Fruit fly (Drosophila melanogaster) Kc167 (cell line): ENCODE measurements around the gene CG15169.

Experiments
- Myc ChIP-seq: fragments of >200 bp; optimal IDR thresholded peaks from 2 replicates; lab custom pipeline; 2017; ENCODE audit warnings: missing external identifiers
- Sin3A ChIP-seq: fragments of >200 bp; optimal IDR thresholded peaks from 2 replicates; lab custom pipeline; 2018; ENCODE audit warnings: missing external identifiers
- h ChIP-seq: fragments of >200 bp; optimal IDR thresholded peaks from 3 replicates; lab custom pipeline; 2018; ENCODE audit warnings: missing external identifiers
- insv ChIP-seq: fragments of >200 bp; optimal IDR thresholded peaks from 3 replicates; lab custom pipeline; 2018; ENCODE audit warnings: missing external identifiers
- psq ChIP-seq: fragments of >200 bp; optimal IDR thresholded peaks from 2 replicates; lab custom pipeline; 2017; ENCODE audit warnings: missing external identifiers
- ttk ChIP-seq: sonication (Bioruptor generic); optimal IDR thresholded peaks from 2 replicates; lab custom pipeline; 2017; ENCODE audit warnings: missing external identifiers

Gene CG15169

DNA sequence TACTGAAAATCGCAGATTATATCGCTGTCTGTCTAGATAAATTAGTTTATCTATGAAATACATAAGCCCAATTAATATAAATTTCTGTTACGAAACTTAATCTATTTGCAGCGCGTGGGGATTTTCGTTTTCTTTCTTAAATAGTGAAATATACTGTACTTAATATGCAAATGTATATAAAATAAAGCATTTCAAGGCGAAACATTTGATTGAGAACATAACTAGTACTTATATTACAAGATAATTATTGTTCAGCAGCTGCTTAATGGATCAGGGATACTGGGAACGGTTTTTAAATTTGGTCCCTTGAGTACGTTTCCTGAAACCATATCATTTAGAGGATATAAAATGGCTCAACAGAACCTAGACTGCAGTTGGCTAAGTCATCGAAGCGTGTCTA, 1.4 kb downstream of the CG15169 start, which contains the start of gene CG46465:
CG46465 (plus strand) TSS at position 301 of the 400 bp plus-strand sequence.
- TF ChIP-seq Myc (lab: Kevin White, UChicago) (no peak), h (lab: Kevin White, UChicago) (no peak), insv (no peak)

DNA sequence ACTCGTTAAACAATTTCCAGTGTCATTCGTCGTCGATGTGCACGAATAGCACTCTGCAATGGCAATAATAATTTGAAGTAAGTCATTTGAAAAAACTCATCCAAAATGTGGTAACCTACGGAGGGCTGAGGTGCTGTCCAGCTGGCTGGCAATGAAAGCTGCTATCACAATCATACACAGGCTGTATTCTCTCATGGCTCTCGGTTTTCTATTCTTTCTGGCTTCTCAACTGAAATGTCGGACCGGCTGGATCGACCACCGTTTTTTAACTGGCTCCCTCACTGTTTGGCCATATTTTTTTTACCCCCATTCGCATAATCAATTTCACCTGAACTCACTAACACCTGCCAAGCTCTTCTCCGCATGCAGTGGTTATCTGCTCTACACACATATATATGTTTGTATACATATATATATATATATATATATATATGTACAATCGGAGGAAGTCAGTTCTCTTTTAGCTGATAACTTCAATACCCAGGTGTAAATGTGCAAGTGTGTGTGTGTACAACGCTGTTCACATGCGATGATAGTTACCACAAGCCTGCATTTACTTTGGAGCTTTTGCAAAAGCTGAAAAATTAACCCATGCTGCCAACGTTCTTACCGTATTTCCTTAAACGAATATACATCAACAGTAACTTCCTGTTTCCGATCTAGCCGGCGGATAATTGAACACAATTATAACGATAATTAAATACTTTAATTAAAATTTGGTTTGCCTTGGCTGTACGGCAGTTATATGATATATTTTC, 5.0 kb downstream of the CG15169 start, which contains the start of gene CG10650:
CG10650 (minus strand) TSS at position 275 of the 758 bp plus-strand sequence.
- TF ChIP-seq insv (no peak), psq (lab: Kevin White, UChicago) (no peak), h (lab: Kevin White, UChicago) (no peak), Sin3A (no peak), ttk (no peak), Myc (lab: Kevin White, UChicago) (no peak)

DNA sequence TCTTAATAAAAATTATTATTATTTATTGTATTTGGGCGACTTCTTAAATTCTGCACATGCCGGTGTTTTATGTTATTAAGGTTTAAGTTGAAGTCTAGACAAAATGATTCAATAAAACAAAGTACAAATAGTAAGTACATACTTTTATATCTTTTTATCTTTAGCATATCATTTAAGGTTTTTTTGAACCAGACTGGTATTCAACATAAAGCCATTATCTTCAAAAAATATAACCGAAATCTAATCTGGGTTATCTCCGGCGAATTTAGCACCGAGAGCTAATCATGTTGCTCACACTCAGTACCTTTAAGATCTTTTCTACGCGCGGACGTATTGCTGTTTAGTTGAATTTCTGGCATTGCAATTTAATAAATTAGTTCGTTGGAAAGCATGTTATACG, 6.3 kb downstream of the CG15169 start, which contains the start of gene CG31792:
CG31792 (plus strand) TSS at position 301 of the 400 bp plus-strand sequence.
- no peak for TF ChIP-seq insv
- no peak for TF ChIP-seq ttk
- no peak for TF ChIP-seq h (lab: Kevin White, UChicago)
- TF ChIP-seq Myc (lab: Kevin White, UChicago) = no peak
- TF ChIP-seq psq (lab: Kevin White, UChicago) = no peak
- no peak for TF ChIP-seq Sin3A

DNA sequence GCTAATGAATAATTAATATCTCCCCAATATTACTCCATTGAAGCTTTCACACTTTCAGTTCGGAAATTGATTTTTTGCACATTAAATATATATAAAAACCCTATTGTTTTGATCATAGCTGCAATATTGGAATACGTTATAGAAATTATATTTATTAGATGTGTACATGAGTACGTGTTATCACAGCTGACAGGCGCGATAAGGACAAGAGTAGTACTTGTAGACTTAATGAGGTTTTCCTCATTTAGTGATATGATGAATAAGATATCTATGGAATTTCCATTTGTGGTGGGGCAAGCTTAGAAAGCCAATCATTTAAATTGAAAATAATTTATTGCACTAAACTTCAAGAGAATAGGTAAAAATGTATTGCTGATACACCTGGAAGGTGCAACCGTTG, 11.6 kb downstream of the CG15169 start:
- no peak for TF ChIP-seq ttk
- no peak for TF ChIP-seq psq (lab: Kevin White, UChicago)
- no peak for TF ChIP-seq Myc (lab: Kevin White, UChicago)
- no peak for TF ChIP-seq Sin3A
- TF ChIP-seq h (lab: Kevin White, UChicago) = no peak
- TF ChIP-seq insv = no peak

DNA sequence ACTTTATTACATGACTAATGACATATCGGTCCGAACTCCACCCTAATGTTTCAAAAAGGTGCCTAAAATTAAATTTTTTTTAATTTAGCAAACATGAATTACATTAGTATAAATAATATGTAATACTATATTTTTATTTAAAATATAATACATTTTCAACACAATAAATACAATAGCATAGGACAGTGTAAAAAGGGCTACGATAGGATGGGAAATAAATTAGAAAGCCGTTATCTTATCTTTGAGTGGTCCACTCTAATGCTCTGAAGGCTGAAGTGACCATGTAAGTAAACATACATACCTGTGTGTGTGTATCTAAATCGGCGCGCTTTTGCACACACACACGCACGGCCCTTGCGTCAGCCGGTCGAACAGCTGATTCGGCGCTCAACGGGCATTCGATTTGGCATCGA, 12.1 kb downstream of the CG15169 start, which contains the start of gene CG31793:
CG31793 (plus strand) TSS at position 409 of the 413 bp plus-strand sequence.
- TF ChIP-seq Sin3A (no peak), psq (lab: Kevin White, UChicago) (no peak), insv (no peak), ttk (no peak), Myc (lab: Kevin White, UChicago) (no peak), h (lab: Kevin White, UChicago) (no peak)

DNA sequence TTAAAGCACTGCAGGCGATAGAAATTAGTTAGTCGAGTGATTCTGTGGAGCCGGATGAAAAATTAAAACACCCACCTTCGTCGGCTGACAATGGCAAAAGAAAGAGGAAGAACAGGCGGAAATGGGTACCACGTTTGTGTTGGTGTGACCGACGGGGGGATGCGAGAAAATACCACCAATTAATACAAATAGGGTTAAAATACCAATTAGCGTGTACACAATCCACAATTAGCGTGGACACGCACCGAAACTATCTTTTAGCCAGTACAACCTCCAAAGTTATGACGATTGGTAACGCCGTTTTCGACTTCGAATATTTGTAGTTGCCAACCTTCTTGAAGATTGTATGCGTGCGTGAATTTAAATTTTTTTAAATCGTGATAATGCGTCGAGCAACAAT, 18.3 kb downstream of the CG15169 start, which contains the start of gene RpL30:
RpL30 (minus strand) TSS at position 177 of the 400 bp plus-strand sequence.
- TF ChIP-seq Myc (lab: Kevin White, UChicago) = no peak
- TF ChIP-seq psq (lab: Kevin White, UChicago) = no peak
- no peak for TF ChIP-seq Sin3A
- TF ChIP-seq insv = no peak
- no peak for TF ChIP-seq h (lab: Kevin White, UChicago)
- TF ChIP-seq ttk = no peak

DNA sequence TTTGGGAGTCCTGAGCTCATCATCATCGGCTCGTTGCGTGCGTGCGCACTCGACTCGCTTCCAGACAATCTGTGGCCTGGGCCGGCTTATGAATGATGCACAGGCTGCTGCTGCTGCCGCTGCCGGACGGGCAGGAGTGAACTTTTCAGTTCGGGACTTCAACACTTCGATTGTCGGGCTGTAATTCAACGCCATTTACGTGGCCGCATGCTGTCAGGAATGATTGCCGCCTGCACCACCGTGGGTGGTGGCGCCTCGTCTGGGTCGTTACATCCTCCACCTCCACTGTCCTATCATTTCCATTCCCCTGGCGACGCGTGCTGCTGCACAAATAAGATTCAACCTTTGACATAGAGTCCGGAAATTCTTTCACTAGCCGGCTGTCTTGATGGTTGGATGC, 19.2 kb downstream of the CG15169 start:
- no peak for TF ChIP-seq psq (lab: Kevin White, UChicago)
- TF ChIP-seq ttk = no peak
- no peak for TF ChIP-seq insv
- no peak for TF ChIP-seq h (lab: Kevin White, UChicago)
- no peak for TF ChIP-seq Myc (lab: Kevin White, UChicago)
- TF ChIP-seq Sin3A = no peak

DNA sequence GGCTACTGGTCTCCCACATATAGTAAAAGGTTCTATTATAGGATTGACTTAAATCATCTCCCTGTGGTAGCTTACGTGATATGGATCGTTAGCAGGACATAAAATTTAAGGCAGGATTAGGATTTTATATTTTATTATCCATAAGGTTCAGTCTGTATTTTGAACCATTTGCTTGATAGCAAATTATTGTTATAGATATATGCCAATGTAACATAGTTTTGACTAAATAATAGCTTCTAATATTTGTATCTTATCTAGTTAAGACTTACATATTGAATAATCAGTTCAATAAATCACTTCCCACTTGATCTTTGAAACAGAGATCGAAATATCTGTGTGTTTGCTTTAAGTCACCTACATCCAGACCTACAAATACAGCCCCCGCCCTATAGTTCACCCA, 19.7 kb downstream of the CG15169 start, which contains the start of gene robl37BC:
robl37BC (plus strand) TSS at position 301 of the 400 bp plus-strand sequence.
- TF ChIP-seq Sin3A (no peak), Myc (lab: Kevin White, UChicago) (no peak), psq (lab: Kevin White, UChicago) (no peak), h (lab: Kevin White, UChicago) (no peak), insv (no peak), ttk (no peak)

DNA sequence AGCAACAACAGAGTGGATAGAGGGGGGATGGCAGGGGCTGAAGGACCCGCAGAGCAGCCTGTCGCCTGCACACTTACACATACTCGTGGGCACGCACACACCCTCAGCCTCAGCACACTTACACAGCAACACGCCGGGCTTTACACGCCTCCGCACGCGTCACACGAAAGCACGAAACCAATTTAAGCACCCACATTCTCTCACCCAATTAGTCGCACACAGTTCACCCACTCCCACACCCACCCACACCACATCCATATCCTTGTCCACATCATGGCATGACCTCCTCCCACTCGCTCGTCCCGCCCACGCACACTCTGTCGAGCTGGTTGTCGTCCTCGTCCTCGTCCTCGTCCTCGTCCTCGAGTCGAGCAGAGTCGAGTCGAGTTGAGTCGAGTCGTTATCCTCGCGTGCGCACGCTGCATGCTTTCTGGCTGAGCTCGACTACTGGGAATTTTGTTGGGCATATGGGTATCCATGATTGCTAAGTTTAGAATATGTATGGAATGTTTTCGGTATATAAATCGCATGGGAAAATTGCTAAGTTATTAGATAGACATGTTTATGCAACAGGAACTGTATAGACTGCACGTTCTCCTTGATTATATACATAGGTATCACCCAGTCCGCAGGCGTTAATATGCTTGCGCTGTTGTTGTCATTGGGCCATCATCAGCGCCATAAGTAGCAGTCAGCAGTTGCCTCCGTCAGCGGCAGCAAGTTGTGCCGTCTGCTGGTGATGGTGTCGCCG, 21.2 kb downstream of the CG15169 start:
- TF ChIP-seq Sin3A = no peak
- no peak for TF ChIP-seq Myc (lab: Kevin White, UChicago)
- no peak for TF ChIP-seq insv
- TF ChIP-seq ttk = no peak
- no peak for TF ChIP-seq psq (lab: Kevin White, UChicago)
- no peak for TF ChIP-seq h (lab: Kevin White, UChicago)

DNA sequence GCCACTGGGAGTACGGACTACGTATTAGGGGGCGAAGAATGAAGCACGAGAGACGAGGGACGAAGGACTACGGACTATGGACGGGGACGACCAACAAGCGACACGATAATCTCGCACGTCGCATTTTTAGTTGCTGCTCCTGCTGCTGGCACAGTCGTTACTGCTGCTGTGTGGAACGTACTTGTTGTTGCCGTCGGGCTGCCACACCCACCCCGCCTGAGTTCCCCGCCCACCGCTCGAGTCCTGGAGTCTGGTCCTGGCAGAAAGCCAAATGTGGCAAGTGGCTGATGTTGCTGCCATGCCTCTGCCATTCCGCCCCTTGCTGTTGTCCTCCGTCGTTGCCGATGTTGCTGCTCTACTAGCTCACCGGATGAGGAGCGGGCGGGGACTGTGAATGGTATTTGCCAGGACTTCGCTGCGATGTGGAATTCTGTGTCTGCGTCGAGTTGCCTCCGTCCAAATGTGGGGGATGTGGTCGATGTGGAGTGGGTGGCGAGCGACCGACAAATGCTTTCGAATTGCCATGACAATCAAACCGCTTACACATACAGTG, 22.0 kb downstream of the CG15169 start:
- TF ChIP-seq Sin3A (no peak), psq (lab: Kevin White, UChicago) (no peak), h (lab: Kevin White, UChicago) (no peak), Myc (lab: Kevin White, UChicago) (no peak), ttk (no peak), insv (no peak)

DNA sequence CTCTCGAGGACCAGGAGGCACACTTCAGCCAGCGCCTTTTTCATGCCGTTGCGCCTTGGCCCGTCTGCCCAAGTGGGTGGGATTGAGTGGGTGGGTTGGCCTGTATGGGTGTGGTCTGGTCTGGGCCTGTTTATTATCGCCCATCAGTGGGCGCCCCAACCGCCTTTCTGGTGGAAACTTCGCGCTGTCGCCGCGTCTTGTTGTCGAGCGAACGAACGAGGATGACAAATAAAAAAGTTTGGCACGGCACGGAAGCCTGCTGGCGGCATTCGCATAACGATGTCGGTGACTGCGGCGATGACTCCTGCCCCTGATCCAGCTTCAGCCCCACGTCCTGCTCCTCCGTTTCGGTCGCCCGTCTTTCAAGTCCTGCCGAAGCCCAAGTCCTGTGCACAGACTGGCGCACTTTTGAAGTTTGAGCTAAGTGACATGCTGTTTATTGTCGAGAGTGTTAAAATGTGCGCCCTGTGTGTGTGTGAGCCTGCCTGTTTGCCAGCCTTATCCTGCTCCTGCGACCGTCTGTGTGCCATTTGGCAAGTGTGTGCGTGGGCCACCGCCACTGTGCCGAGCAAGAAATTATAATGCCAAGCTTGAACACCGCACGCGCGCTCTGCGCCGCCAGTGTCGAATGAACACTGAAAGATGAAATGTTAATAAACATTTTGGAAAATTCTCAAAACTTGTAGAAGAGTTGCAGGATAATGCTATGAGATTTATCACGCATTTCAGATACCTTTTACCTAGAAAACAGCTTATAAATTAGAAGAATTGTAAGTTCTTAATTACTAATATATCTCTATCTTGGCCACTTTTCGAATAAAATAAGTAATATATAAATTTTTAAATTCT, 23.4 kb downstream of the CG15169 start:
- TF ChIP-seq Myc (lab: Kevin White, UChicago) (no peak), ttk (no peak), Sin3A (no peak), insv (no peak), h (lab: Kevin White, UChicago) (no peak), psq (lab: Kevin White, UChicago) (no peak)
